Fruit fly (Drosophila melanogaster) Kc167 (cell line): Measurements from ENCODE around the gene CG33768.
"Not testable (repeated sequence)": the region's sequence is repeated elsewhere in the genome, so short reads cannot be mapped to it uniquely, and the experiment has no call there.

Experiments
- Myc ChIP-seq: fragments of >200 bp; optimal IDR thresholded peaks from 2 replicates; lab custom pipeline; 2017; ENCODE audit warnings: missing external identifiers
- Sin3A ChIP-seq: fragments of >200 bp; optimal IDR thresholded peaks from 2 replicates; lab custom pipeline; 2018; ENCODE audit warnings: missing external identifiers
- h ChIP-seq: fragments of >200 bp; optimal IDR thresholded peaks from 3 replicates; lab custom pipeline; 2018; ENCODE audit warnings: missing external identifiers
- insv ChIP-seq: fragments of >200 bp; optimal IDR thresholded peaks from 3 replicates; lab custom pipeline; 2018; ENCODE audit warnings: missing external identifiers
- psq ChIP-seq: fragments of >200 bp; optimal IDR thresholded peaks from 2 replicates; lab custom pipeline; 2017; ENCODE audit warnings: missing external identifiers
- ttk ChIP-seq: sonication (Bioruptor generic); optimal IDR thresholded peaks from 2 replicates; lab custom pipeline; 2017; ENCODE audit warnings: missing external identifiers

The CG33768 gene

dm6 chr3L:22649096-22649495, 2.1 kb downstream of the CG33768 start, which contains the start of gene CG33771:
CG33771 (plus strand) TSS chr3L:22649396.
- TF ChIP-seq ttk (lab: Kevin White, UChicago): no peak
- no peak for TF ChIP-seq Myc (lab: Kevin White, UChicago)
- no peak for TF ChIP-seq insv (lab: Kevin White, UChicago)
- no peak for TF ChIP-seq h (lab: Kevin White, UChicago)
- TF ChIP-seq psq (lab: Kevin White, UChicago): no peak
- no peak for TF ChIP-seq Sin3A

- TF ChIP-seq h (lab: Kevin White, UChicago): no peak
- TF ChIP-seq insv (lab: Kevin White, UChicago): no peak
- no peak for TF ChIP-seq ttk (lab: Kevin White, UChicago)
- no peak for TF ChIP-seq Sin3A
- TF ChIP-seq psq (lab: Kevin White, UChicago): no peak
- TF ChIP-seq Myc (lab: Kevin White, UChicago): no peak
Observed at dm6 chr3L:22652425-22652824, 5.5 kb downstream of the CG33768 start, which contains the start of gene CG33772. CG33772 (minus strand) TSS chr3L:22652525.

- no peak for TF ChIP-seq h (lab: Kevin White, UChicago)
- no peak for TF ChIP-seq psq (lab: Kevin White, UChicago)
- no peak for TF ChIP-seq ttk (lab: Kevin White, UChicago)
Observed at dm6 chr3L:22665110-22665509, 18.1 kb downstream of the CG33768 start.

dm6 chr3L:22669275-22670006, 22.5 kb downstream of the CG33768 start, which contains the start of gene Jhbp6:
Jhbp6 (plus strand) TSS chr3L:22669956.
- no peak for TF ChIP-seq psq (lab: Kevin White, UChicago)
- no peak for TF ChIP-seq Myc (lab: Kevin White, UChicago)
- no peak for TF ChIP-seq insv (lab: Kevin White, UChicago)
- no peak for TF ChIP-seq ttk (lab: Kevin White, UChicago)
- no peak for TF ChIP-seq Sin3A
- TF ChIP-seq h (lab: Kevin White, UChicago): no peak

- no peak for TF ChIP-seq ttk (lab: Kevin White, UChicago)
- no peak for TF ChIP-seq Sin3A
- TF ChIP-seq h (lab: Kevin White, UChicago): no peak
- TF ChIP-seq insv (lab: Kevin White, UChicago): no peak
- TF ChIP-seq Myc (lab: Kevin White, UChicago): no peak
- no peak for TF ChIP-seq psq (lab: Kevin White, UChicago)
Observed at dm6 chr3L:22670174-22670573, 23.2 kb downstream of the CG33768 start.

- TF ChIP-seq Myc (lab: Kevin White, UChicago) (no peak), psq (lab: Kevin White, UChicago) (no peak), ttk (lab: Kevin White, UChicago) (no peak), h (lab: Kevin White, UChicago) (no peak), Sin3A (no peak), insv (lab: Kevin White, UChicago) (no peak)
Observed at dm6 chr3L:22671699-22672276, 24.8 kb downstream of the CG33768 start.

- no peak for TF ChIP-seq h (lab: Kevin White, UChicago)
- no peak for TF ChIP-seq insv (lab: Kevin White, UChicago)
- TF ChIP-seq Myc (lab: Kevin White, UChicago): no peak
- no peak for TF ChIP-seq Sin3A
- TF ChIP-seq psq (lab: Kevin White, UChicago): no peak
- no peak for TF ChIP-seq ttk (lab: Kevin White, UChicago)
Observed at dm6 chr3L:22680932-22681331, 34.0 kb downstream of the CG33768 start.

- TF ChIP-seq Myc (lab: Kevin White, UChicago): no peak
- no peak for TF ChIP-seq psq (lab: Kevin White, UChicago)
- TF ChIP-seq insv (lab: Kevin White, UChicago): no peak
Observed at dm6 chr3L:22686987-22687386, 40.0 kb downstream of the CG33768 start, which contains the start of the genes CG14455 and CG14456. CG14455 (minus strand) TSS chr3L:22687087. CG14456 (plus strand) TSS chr3L:22687222.

- TF ChIP-seq h (lab: Kevin White, UChicago); Myc (lab: Kevin White, UChicago); Sin3A: not testable (repeated sequence)
Observed at dm6 chr3L:22692428-22692827, 45.5 kb downstream of the CG33768 start, which contains the start of gene CG14454. CG14454 (minus strand) TSS chr3L:22692528.

dm6 chr3L:22693712-22694111, 46.7 kb downstream of the CG33768 start, which contains the start of the genes CG12546 and CG14453:
CG12546 (minus strand) TSS chr3L:22693812.
CG14453 (plus strand) TSS chr3L:22694083.
- TF ChIP-seq ttk (lab: Kevin White, UChicago) (no peak), psq (lab: Kevin White, UChicago) (no peak), h (lab: Kevin White, UChicago) (no peak), Sin3A (no peak), Myc (lab: Kevin White, UChicago) (no peak), insv (lab: Kevin White, UChicago) (no peak)

- TF ChIP-seq psq (lab: Kevin White, UChicago): no peak
- TF ChIP-seq Sin3A: no peak
- TF ChIP-seq Myc (lab: Kevin White, UChicago): no peak
- TF ChIP-seq ttk (lab: Kevin White, UChicago): no peak
- TF ChIP-seq insv (lab: Kevin White, UChicago): no peak
- TF ChIP-seq h (lab: Kevin White, UChicago): no peak
Observed at dm6 chr3L:22695653-22696052, 48.7 kb downstream of the CG33768 start, which contains the start of gene CG14452. CG14452 (plus strand) TSS chr3L:22695953.
